Fruit fly (Drosophila melanogaster) whole organism, embryonic: ENCODE measurements around the gene CG3587.

Source experiments
- ATbp ChIP-seq: fragments of 200-800 bp; sonication (Bioruptor generic); optimal IDR thresholded peaks from 2 replicates; lab custom pipeline; 2017; ENCODE audit warnings: missing biosample characterization, mild to moderate bottlenecking, missing genetic modification characterization, missing genetic modification reagents
- Adf1 ChIP-seq: fragments of 200-800 bp; sonication (Bioruptor generic); IDR thresholded peaks from 2 replicates; pipeline ENCODE4 v1.3.6; 2022; ENCODE audit warnings: missing biosample characterization, missing genetic modification characterization
- Atf-2 ChIP-seq: fragments of 200-800 bp; sonication (Bioruptor generic); optimal IDR thresholded peaks from 2 replicates; lab custom pipeline; 2016; ENCODE audit warnings: missing biosample characterization, missing genetic modification characterization
- CG10654 ChIP-seq: fragments of 200-800 bp; sonication (Bioruptor generic); optimal IDR thresholded peaks from 2 replicates; lab custom pipeline; 2016; ENCODE audit warnings: missing biosample characterization, missing genetic modification characterization
- CG11398 ChIP-seq: fragments of 200-800 bp; sonication (Bioruptor generic); optimal IDR thresholded peaks from 2 replicates; lab custom pipeline; 2016; ENCODE audit warnings: missing biosample characterization, missing genetic modification characterization
- CG12659 ChIP-seq: fragments of 200-800 bp; sonication (Bioruptor generic); optimal IDR thresholded peaks from 3 replicates; lab custom pipeline; 2017; ENCODE audit warnings: mild to moderate bottlenecking, missing biosample characterization, missing genetic modification reagents, missing genetic modification characterization
- CG13296 ChIP-seq: fragments of 200-800 bp; sonication (Bioruptor generic); optimal IDR thresholded peaks from 3 replicates; lab custom pipeline; 2018; ENCODE audit warnings: missing biosample characterization, mild to moderate bottlenecking, missing genetic modification characterization
- CG1529 ChIP-seq: fragments of 200-800 bp; sonication (Bioruptor generic); optimal IDR thresholded peaks from 3 replicates; lab custom pipeline; 2018; ENCODE audit warnings: missing biosample characterization, missing genetic modification characterization
- CG1603 ChIP-seq: fragments of 200-800 bp; sonication (Bioruptor generic); optimal IDR thresholded peaks from 2 replicates; lab custom pipeline; 2019; ENCODE audit warnings: missing biosample characterization, mild to moderate bottlenecking, missing genetic modification characterization, moderate library complexity
- CG16815 ChIP-seq: fragments of 200-800 bp; sonication (Bioruptor generic); optimal IDR thresholded peaks from 3 replicates; lab custom pipeline; 2017; ENCODE audit warnings: missing biosample characterization, mild to moderate bottlenecking, missing genetic modification characterization
- CG17612 ChIP-seq: fragments of 200-800 bp; sonication (Bioruptor generic); IDR thresholded peaks from 2 replicates; pipeline ENCODE4 v1.3.6; 2022; ENCODE audit warnings: missing biosample characterization, missing genetic modification characterization
- CG17829 ChIP-seq: fragments of 200-800 bp; optimal IDR thresholded peaks from 2 replicates; lab custom pipeline; 2019; ENCODE audit warnings: missing biosample characterization, mild to moderate bottlenecking, missing genetic modification characterization, moderate library complexity
- CG2678 ChIP-seq: fragments of 200-800 bp; sonication (Bioruptor generic); optimal IDR thresholded peaks from 3 replicates; lab custom pipeline; 2019; ENCODE audit warnings: missing biosample characterization, mild to moderate bottlenecking, missing genetic modification characterization, moderate library complexity
- CG4730 ChIP-seq: fragments of 200-800 bp; sonication (Bioruptor generic); IDR thresholded peaks from 2 replicates; pipeline ENCODE4 v1.3.6; 2022; ENCODE audit warnings: missing biosample characterization, missing genetic modification characterization
- CG7786 ChIP-seq: fragments of 200-800 bp; sonication (Bioruptor generic); optimal IDR thresholded peaks from 2 replicates; lab custom pipeline; 2016; ENCODE audit warnings: missing biosample characterization, missing genetic modification characterization
- CG8089 ChIP-seq: fragments of 200-800 bp; sonication (Bioruptor generic); optimal IDR thresholded peaks from 3 replicates; lab custom pipeline; 2016; ENCODE audit warnings: missing biosample characterization, missing genetic modification characterization
- CG9215 ChIP-seq: fragments of 200-800 bp; sonication (Bioruptor generic); IDR thresholded peaks from 2 replicates; pipeline ENCODE4 v1.3.6; 2022; ENCODE audit warnings: missing biosample characterization, missing genetic modification characterization
- CG9817 ChIP-seq: fragments of 200-800 bp; sonication (Bioruptor generic); optimal IDR thresholded peaks from 2 replicates; lab custom pipeline; 2018; ENCODE audit warnings: missing biosample characterization, mild to moderate bottlenecking, missing genetic modification characterization, moderate library complexity
- CTCF ChIP-seq: fragments of 200-800 bp; sonication (Bioruptor generic); optimal IDR thresholded peaks from 2 replicates; lab custom pipeline; 2017; ENCODE audit warnings: missing biosample characterization, mild to moderate bottlenecking, missing genetic modification characterization, moderate library complexity
- Chrac-16 ChIP-seq: fragments of 200-800 bp; sonication (Bioruptor generic); optimal IDR thresholded peaks from 3 replicates; lab custom pipeline; 2016; ENCODE audit warnings: missing biosample characterization, missing genetic modification characterization
- D ChIP-seq, 2 experiments: fragments of 200-800 bp in 1 of 2; fragments of >200 bp in 1 of 2; sonication (Bioruptor generic) in 1 of 2; optimal IDR thresholded peaks; 2 replicates in 1 of 2; 3 replicates in 1 of 2; lab custom pipeline; 2017; ENCODE audit warnings: mild to moderate bottlenecking in 1 of 2, missing biosample characterization in 1 of 2, missing genetic modification characterization in 1 of 2, missing genetic modification reagents in 1 of 2
- D19B ChIP-seq: fragments of 200-800 bp; sonication (Bioruptor generic); optimal IDR thresholded peaks from 2 replicates; lab custom pipeline; 2017; ENCODE audit warnings: missing biosample characterization, mild to moderate bottlenecking, missing genetic modification characterization
- Deaf1 ChIP-seq: fragments of 200-800 bp; optimal IDR thresholded peaks from 3 replicates; lab custom pipeline; 2019; ENCODE audit warnings: missing biosample characterization, mild to moderate bottlenecking, missing genetic modification characterization, moderate library complexity
- Dip3 ChIP-seq: fragments of 200-800 bp; sonication (Bioruptor generic); optimal IDR thresholded peaks from 3 replicates; lab custom pipeline; 2016; ENCODE audit warnings: missing biosample characterization, missing genetic modification characterization
- Drgx ChIP-seq: fragments of 200-800 bp; sonication (Bioruptor generic); IDR thresholded peaks from 2 replicates; pipeline ENCODE4 v1.3.6; 2022; ENCODE audit warnings: missing biosample characterization, missing genetic modification characterization
- Ets97D ChIP-seq: fragments of 200-800 bp; sonication (Bioruptor generic); optimal IDR thresholded peaks from 3 replicates; lab custom pipeline; 2016; ENCODE audit warnings: missing biosample characterization, missing genetic modification characterization
- GATAe ChIP-seq: fragments of 200-800 bp; sonication (Bioruptor generic); conservative IDR thresholded peaks from 2 replicates; pipeline ENCODE4 v1.3.6; 2022; ENCODE audit warnings: missing biosample characterization, missing genetic modification characterization
- H15 ChIP-seq: fragments of 200-800 bp; sonication (Bioruptor generic); IDR thresholded peaks from 3 replicates; pipeline ENCODE4 v1.3.6; 2022; ENCODE audit warnings: missing biosample characterization, missing genetic modification characterization
- HLHmδ ChIP-seq: fragments of 200-800 bp; sonication (Bioruptor generic); optimal IDR thresholded peaks from 2 replicates; lab custom pipeline; 2018; ENCODE audit warnings: missing biosample characterization, mild to moderate bottlenecking, missing genetic modification characterization, moderate library complexity
- Hmr ChIP-seq: fragments of 200-800 bp; sonication (Bioruptor generic); optimal IDR thresholded peaks from 3 replicates; lab custom pipeline; 2017; ENCODE audit warnings: mild to moderate bottlenecking, missing biosample characterization, missing genetic modification reagents, missing genetic modification characterization
- Mad ChIP-seq: fragments of 200-800 bp; sonication (Bioruptor generic); optimal IDR thresholded peaks from 2 replicates; lab custom pipeline; 2016; ENCODE audit warnings: missing biosample characterization, missing genetic modification characterization
- Med ChIP-seq: fragments of 200-800 bp; sonication (Bioruptor generic); peaks from one replicate; lab custom pipeline; 2016; ENCODE audit warnings: missing biosample characterization, missing genetic modification characterization, mild to moderate bottlenecking, inconsistent platforms, moderate library complexity
- Myb ChIP-seq: fragments of 200-800 bp; sonication (Bioruptor generic); optimal IDR thresholded peaks from 2 replicates; lab custom pipeline; 2016; ENCODE audit warnings: missing biosample characterization, missing genetic modification characterization
- Nf-YA ChIP-seq: fragments of 200-800 bp; sonication (Bioruptor generic); IDR thresholded peaks from 2 replicates; pipeline ENCODE4 v1.3.6; 2022; ENCODE audit warnings: missing biosample characterization, missing genetic modification characterization
- Nf-YC ChIP-seq: fragments of 200-800 bp; optimal IDR thresholded peaks from 3 replicates; lab custom pipeline; 2019; ENCODE audit warnings: missing biosample characterization, mild to moderate bottlenecking, missing genetic modification characterization, moderate library complexity
- Rx ChIP-seq: fragments of 200-800 bp; sonication (Bioruptor generic); IDR thresholded peaks from 2 replicates; pipeline ENCODE4 v1.3.6; 2022; ENCODE audit warnings: missing biosample characterization, missing genetic modification characterization
- bsh ChIP-seq, 2 experiments: fragments of 200-800 bp; sonication (Bioruptor generic); optimal IDR thresholded peaks; 2 replicates each; lab custom pipeline; 2017 to 2018; ENCODE audit warnings: mild to moderate bottlenecking in 2 of 2, missing biosample characterization in 2 of 2, missing genetic modification characterization in 2 of 2, moderate library complexity in 1 of 2
- ci ChIP-seq: fragments of 200-800 bp; sonication (Bioruptor generic); IDR thresholded peaks from 3 replicates; pipeline ENCODE4 v1.3.6; 2022; ENCODE audit warnings: missing biosample characterization, missing genetic modification characterization
- dan ChIP-seq: fragments of 200-800 bp; sonication (Bioruptor generic); IDR thresholded peaks from 2 replicates; pipeline ENCODE4 v1.3.6; 2022; ENCODE audit warnings: missing biosample characterization, missing genetic modification characterization
- gem ChIP-seq: fragments of 200-800 bp; sonication (Bioruptor generic); optimal IDR thresholded peaks from 2 replicates; lab custom pipeline; 2019; ENCODE audit warnings: missing biosample characterization, mild to moderate bottlenecking, missing genetic modification characterization, moderate library complexity
- hb ChIP-seq: fragments of 200-800 bp; sonication (Bioruptor generic); IDR thresholded peaks from 3 replicates; pipeline ENCODE4 v1.3.6; 2022; ENCODE audit warnings: missing biosample characterization, missing genetic modification characterization; ENCODE audit not compliant: partially characterized antibody
- mirr ChIP-seq: fragments of 200-800 bp; sonication (Bioruptor generic); optimal IDR thresholded peaks from 3 replicates; lab custom pipeline; 2018; ENCODE audit warnings: missing biosample characterization, mild to moderate bottlenecking, missing genetic modification characterization
- pb ChIP-seq: fragments of 200-800 bp; sonication (Bioruptor generic); optimal IDR thresholded peaks from 3 replicates; lab custom pipeline; 2016; ENCODE audit warnings: missing biosample characterization, missing genetic modification characterization
- pho ChIP-seq: fragments of 200-800 bp; sonication (Bioruptor generic); optimal IDR thresholded peaks from 2 replicates; lab custom pipeline; 2016; ENCODE audit warnings: missing biosample characterization, missing genetic modification characterization
- ranshi ChIP-seq: fragments of 200-800 bp; sonication (Bioruptor generic); IDR thresholded peaks from 2 replicates; pipeline ENCODE4 v1.3.6; 2022; ENCODE audit warnings: missing biosample characterization, missing genetic modification characterization
- sisA ChIP-seq: fragments of 200-800 bp; sonication (Bioruptor generic); IDR thresholded peaks from 2 replicates; pipeline ENCODE4 v1.3.6; 2022; ENCODE audit warnings: missing biosample characterization, missing genetic modification characterization
- sob ChIP-seq: fragments of 200-800 bp; sonication (Bioruptor generic); IDR thresholded peaks from 2 replicates; pipeline ENCODE4 v1.3.6; 2022; ENCODE audit warnings: missing biosample characterization, missing genetic modification characterization
- wek ChIP-seq: fragments of 200-800 bp; sonication (Bioruptor generic); optimal IDR thresholded peaks from 3 replicates; lab custom pipeline; 2018; ENCODE audit warnings: missing biosample characterization, mild to moderate bottlenecking, missing genetic modification characterization, moderate library complexity
- zen ChIP-seq: fragments of 200-800 bp; sonication (Bioruptor generic); optimal IDR thresholded peaks from 3 replicates; lab custom pipeline; 2018; ENCODE audit warnings: missing biosample characterization, mild to moderate bottlenecking, missing genetic modification characterization, moderate library complexity
- zen2 ChIP-seq: fragments of 200-800 bp; sonication (Bioruptor generic); IDR thresholded peaks from 3 replicates; pipeline ENCODE4 v1.3.6; 2022; ENCODE audit warnings: missing biosample characterization, missing genetic modification characterization; ENCODE audit not compliant: partially characterized antibody

CG3587 gene

DNA sequence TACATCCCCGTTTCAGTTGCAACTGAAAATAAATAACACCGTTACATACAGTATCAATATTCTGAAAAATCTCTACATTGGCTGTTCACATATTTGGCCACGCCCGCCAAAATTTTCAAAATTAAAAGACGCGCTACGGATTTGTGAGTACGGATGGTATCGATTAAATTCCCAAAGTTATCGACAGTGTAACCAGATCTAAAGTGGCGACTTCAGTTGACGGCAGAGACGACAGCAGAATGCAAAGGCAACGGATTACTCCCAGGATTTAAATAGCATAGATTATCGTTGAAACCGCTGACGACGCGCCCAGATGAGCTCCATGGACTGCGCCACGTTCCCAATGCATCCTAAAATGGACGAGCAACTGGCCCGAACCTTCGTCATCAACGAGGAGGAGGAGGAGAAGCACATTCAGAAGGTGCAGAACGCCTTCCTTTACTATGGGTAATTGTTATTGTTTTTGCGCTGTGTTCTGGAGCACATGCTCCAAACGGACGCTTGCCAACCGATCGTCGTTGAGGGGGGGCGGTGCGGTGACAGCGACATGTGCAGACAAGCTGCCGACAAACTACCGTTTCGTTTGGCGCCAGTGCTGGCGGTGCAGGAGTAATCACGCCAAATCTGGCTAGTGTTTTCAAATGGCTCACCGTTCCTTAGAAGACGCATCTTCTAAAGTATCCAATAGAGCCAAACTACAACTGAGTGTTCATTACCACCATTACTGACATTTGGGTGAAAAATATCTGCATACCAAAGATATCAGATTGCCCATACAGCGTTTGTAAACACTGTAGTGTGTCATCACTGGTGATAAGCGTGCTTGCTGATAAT is 12.4 kb upstream of the CG3587 start, which contains the start of gene CG11596 (continued):
- no peak for TF ChIP-seq CG4730 (GFP tag; lab: Robert Waterston, UW)
- TF ChIP-seq Deaf1 = peak; percentile 14
- TF ChIP-seq gem (tag; lab: Kevin White, UChicago) = no peak
- peak; percentile 17 for TF ChIP-seq Hmr (GFP tag; lab: Kevin White, UChicago)
- TF ChIP-seq pb (GFP tag; lab: Kevin White, UChicago) = no peak
- peak; percentile 11; the same call in 1 of the 2 replicates for TF ChIP-seq ranshi (GFP tag; lab: Robert Waterston, UW)
- no peak for TF ChIP-seq dan
- peak; percentile 6; the same call in 1 of the 3 replicates for TF ChIP-seq ci (GFP tag; lab: Robert Waterston, UW)
- TF ChIP-seq HLHmδ (GFP tag; lab: Kevin White, UChicago) = no peak
- no peak for TF ChIP-seq CG9817 (tag; lab: Kevin White, UChicago)
- no peak for TF ChIP-seq D (optimal IDR thresholded peaks at IDR 0.05; lab: Kevin White, UChicago)
- TF ChIP-seq D (GFP tag; optimal IDR thresholded peaks at IDR 0.05; lab: Kevin White, UChicago) = no peak
- no peak for TF ChIP-seq Chrac-16 (GFP tag; lab: Kevin White, UChicago)
- TF ChIP-seq CG17829 (tag; lab: Kevin White, UChicago) = no peak
- no peak for TF ChIP-seq Dip3 (GFP tag; lab: Kevin White, UChicago)
- TF ChIP-seq H15 = no peak
- TF ChIP-seq sob (GFP tag; lab: Robert Waterston, UW) = no peak
- no peak for TF ChIP-seq CG13296 (GFP tag; lab: Kevin White, UChicago)
- peak; percentile 18 for TF ChIP-seq CG7786
- peak; percentile 72 for TF ChIP-seq Med (GFP tag; lab: Kevin White, UChicago)
- no peak for TF ChIP-seq ATbp
- TF ChIP-seq D19B (GFP tag; lab: Kevin White, UChicago) = no peak
- TF ChIP-seq Adf1 = peak; percentile 60
- no peak for TF ChIP-seq Drgx (GFP tag; lab: Robert Waterston, UW)
- TF ChIP-seq Myb (GFP tag; lab: Kevin White, UChicago) = peak; percentile 55
- TF ChIP-seq wek (GFP tag; lab: Kevin White, UChicago) = no peak
- 0 out of 2 replicates have a peak, but pooled peaks have one; percentile 11 for TF ChIP-seq Rx (GFP tag; lab: Robert Waterston, UW)
- no peak for TF ChIP-seq sisA
- TF ChIP-seq zen2 = no peak
- TF ChIP-seq CG10654 (GFP tag; lab: Kevin White, UChicago) = no peak
- TF ChIP-seq Nf-YC (tag; lab: Kevin White, UChicago) = peak; percentile 20
- no peak for TF ChIP-seq CG11398
- TF ChIP-seq CG8089 (GFP tag; lab: Kevin White, UChicago) = no peak
- peak; percentile 9 for TF ChIP-seq CTCF (GFP tag; lab: Kevin White, UChicago)
- TF ChIP-seq CG17612 (GFP tag; lab: Robert Waterston, UW) = no peak
- TF ChIP-seq CG16815 = no peak
- TF ChIP-seq Mad (GFP tag; lab: Kevin White, UChicago) = no peak
- no peak for TF ChIP-seq hb (GFP tag; lab: Robert Waterston, UW)
- TF ChIP-seq Nf-YA (GFP tag; lab: Robert Waterston, UW) = no peak
- no peak for TF ChIP-seq CG2678 (tag; lab: Kevin White, UChicago)
- TF ChIP-seq CG1603 (tag; lab: Kevin White, UChicago) = peak; percentile 43
- TF ChIP-seq Ets97D (GFP tag; lab: Kevin White, UChicago) = peak; percentile 7
- peak; percentile 20 for TF ChIP-seq pho
- peak; percentile 27; the same call in 1 of the 2 replicates for TF ChIP-seq GATAe (GFP tag; lab: Robert Waterston, UW)
- no peak for TF ChIP-seq zen (tag; lab: Kevin White, UChicago)
- TF ChIP-seq bsh (GFP tag; optimal IDR thresholded peaks at IDR 0.05; lab: Kevin White, UChicago) = no peak
- TF ChIP-seq mirr = peak; percentile 28
- peak; percentile 23 for TF ChIP-seq CG12659 (GFP tag; lab: Kevin White, UChicago)
- peak; percentile 28; the same call in 1 of the 2 replicates for TF ChIP-seq CG9215 (GFP tag; lab: Robert Waterston, UW)
- no peak for TF ChIP-seq CG1529 (GFP tag; lab: Kevin White, UChicago)
- TF ChIP-seq Atf-2 (GFP tag; lab: Kevin White, UChicago) = no peak
